Fruit fly (Drosophila melanogaster) whole organism, wandering third instar larva: ENCODE measurements around the gene CG9171.

Experiments
- Abd-B ChIP-seq: fragments of >200 bp; optimal IDR thresholded peaks from 2 replicates; lab custom pipeline; 2017; ENCODE audit warnings: missing biosample characterization, missing genetic modification characterization
- CrebA ChIP-seq: fragments of 200-800 bp; sonication (Bioruptor generic); optimal IDR thresholded peaks from 2 replicates; lab custom pipeline; 2016; ENCODE audit warnings: missing biosample characterization, mild to moderate bottlenecking, missing genetic modification characterization, borderline replicate concordance
- Dfd ChIP-seq: fragments of >200 bp; optimal IDR thresholded peaks from 2 replicates; lab custom pipeline; 2017; ENCODE audit warnings: missing biosample characterization, missing genetic modification characterization
- Dif ChIP-seq: fragments of 200-275, 200-300 bp; sonication (Bioruptor generic); optimal IDR thresholded peaks from 2 replicates; lab custom pipeline; 2018; ENCODE audit warnings: missing biosample characterization, missing genetic modification characterization; ENCODE audit not compliant: partially characterized antibody
- GATAd ChIP-seq: sonication (Bioruptor generic); optimal IDR thresholded peaks from 2 replicates; lab custom pipeline; 2016; ENCODE audit warnings: missing biosample characterization, missing genetic modification characterization
- HLH106 ChIP-seq: fragments of 200-800 bp; optimal IDR thresholded peaks from 3 replicates; lab custom pipeline; 2019; ENCODE audit warnings: missing biosample characterization, mild to moderate bottlenecking, missing genetic modification characterization, moderate library complexity
- Hnf4 ChIP-seq: fragments of 200-800 bp; sonication (Bioruptor generic); optimal IDR thresholded peaks from 2 replicates; lab custom pipeline; 2016; ENCODE audit warnings: missing biosample characterization, mild to moderate bottlenecking, missing genetic modification characterization
- Hr78 ChIP-seq: fragments of >200 bp; optimal IDR thresholded peaks from 2 replicates; lab custom pipeline; 2017; ENCODE audit warnings: missing biosample characterization, missing genetic modification characterization
- Jra ChIP-seq: sonication (Bioruptor generic); optimal IDR thresholded peaks from 2 replicates; lab custom pipeline; 2016; ENCODE audit warnings: missing biosample characterization, missing genetic modification characterization
- Mio ChIP-seq: sonication (Bioruptor generic); optimal IDR thresholded peaks from 2 replicates; lab custom pipeline; 2016; ENCODE audit warnings: missing biosample characterization, missing genetic modification characterization
- Myc ChIP-seq: fragments of >200 bp; optimal IDR thresholded peaks from 2 replicates; lab custom pipeline; 2017
- OdsH ChIP-seq: fragments of 200-800 bp; sonication (Bioruptor generic); optimal IDR thresholded peaks from 2 replicates; lab custom pipeline; 2016; ENCODE audit warnings: missing biosample characterization, mild to moderate bottlenecking, missing genetic modification characterization
- Rel ChIP-seq, 2 experiments: fragments of 200-800 bp; sonication (Bioruptor generic) in 1 of 2; optimal IDR thresholded peaks; 2 replicates in 1 of 2; 3 replicates in 1 of 2; lab custom pipeline; 2016 to 2019; ENCODE audit warnings: mild to moderate bottlenecking in 2 of 2, missing biosample characterization in 2 of 2, missing genetic modification characterization in 2 of 2, moderate library complexity in 1 of 2
- Sp1 ChIP-seq: fragments of 200-800 bp; sonication (Bioruptor generic); optimal IDR thresholded peaks from 3 replicates; lab custom pipeline; 2019; ENCODE audit warnings: missing biosample characterization, mild to moderate bottlenecking, missing genetic modification characterization, moderate library complexity
- Vsx2 ChIP-seq: fragments of 200-300, 225-300 bp; sonication (Bioruptor generic); optimal IDR thresholded peaks from 2 replicates; lab custom pipeline; 2018; ENCODE audit warnings: missing biosample characterization, missing genetic modification characterization; ENCODE audit not compliant: partially characterized antibody
- brk ChIP-seq: fragments of 200-800 bp; sonication (Bioruptor generic); optimal IDR thresholded peaks from 2 replicates; lab custom pipeline; 2016; ENCODE audit warnings: missing biosample characterization, mild to moderate bottlenecking, missing genetic modification characterization
- dl ChIP-seq, 2 experiments: fragments of 175-275, 200-275 bp in 1 of 2; fragments of 200-275 bp in 1 of 2; sonication (Bioruptor generic); optimal IDR thresholded peaks; lab custom pipeline; 2018; ENCODE audit warnings: mild to moderate bottlenecking in 2 of 2, missing biosample characterization in 2 of 2, missing genetic modification characterization in 2 of 2, moderate library complexity in 2 of 2; ENCODE audit not compliant: partially characterized antibody in 2 of 2, insufficient read depth in 1 of 2
- dmrt93B ChIP-seq: fragments of 200-800 bp; sonication (Bioruptor generic); optimal IDR thresholded peaks from 2 replicates; lab custom pipeline; 2018; ENCODE audit warnings: missing biosample characterization, mild to moderate bottlenecking, missing genetic modification characterization
- dsf ChIP-seq: sonication (Bioruptor generic); optimal IDR thresholded peaks from 2 replicates; lab custom pipeline; 2016; ENCODE audit warnings: missing biosample characterization, missing genetic modification characterization, borderline replicate concordance
- ey ChIP-seq: fragments of 200-800 bp; sonication (Bioruptor generic); optimal IDR thresholded peaks from 2 replicates; lab custom pipeline; 2016; ENCODE audit warnings: missing biosample characterization, missing genetic modification characterization
- fru ChIP-seq: fragments of 200-800 bp; sonication (Bioruptor generic); optimal IDR thresholded peaks from 3 replicates; lab custom pipeline; 2016; ENCODE audit warnings: missing biosample characterization, mild to moderate bottlenecking, missing genetic modification characterization
- h ChIP-seq: fragments of 200-800 bp; sonication (Bioruptor generic); optimal IDR thresholded peaks from 3 replicates; lab custom pipeline; 2016; ENCODE audit warnings: missing biosample characterization, mild to moderate bottlenecking, missing genetic modification characterization
- jim ChIP-seq: fragments of 175-275, 200-325 bp; sonication (Bioruptor generic); optimal IDR thresholded peaks from 2 replicates; lab custom pipeline; 2016; ENCODE audit warnings: missing biosample characterization, mild to moderate bottlenecking, missing genetic modification characterization
- lola ChIP-seq: fragments of >200 bp; optimal IDR thresholded peaks from 2 replicates; lab custom pipeline; 2017; ENCODE audit warnings: missing biosample characterization, missing genetic modification characterization
- pan ChIP-seq: fragments of >200 bp; optimal IDR thresholded peaks from 2 replicates; lab custom pipeline; 2017
- psq ChIP-seq: fragments of 200-800 bp; sonication (Bioruptor generic); optimal IDR thresholded peaks from 3 replicates; lab custom pipeline; 2017; ENCODE audit warnings: missing biosample characterization, mild to moderate bottlenecking, missing genetic modification characterization, moderate library complexity
- rgr ChIP-seq: fragments of 200-800 bp; sonication (Bioruptor generic); optimal IDR thresholded peaks from 3 replicates; lab custom pipeline; 2016; ENCODE audit warnings: missing biosample characterization, mild to moderate bottlenecking, missing genetic modification characterization
- sage ChIP-seq: fragments of 200-800 bp; sonication (Bioruptor generic); optimal IDR thresholded peaks from 2 replicates; lab custom pipeline; 2016; ENCODE audit warnings: missing biosample characterization, mild to moderate bottlenecking, missing genetic modification characterization
- tai ChIP-seq: sonication (Bioruptor generic); optimal IDR thresholded peaks from 2 replicates; lab custom pipeline; 2016; ENCODE audit warnings: missing biosample characterization, missing genetic modification characterization
- usp ChIP-seq: fragments of >200 bp; optimal IDR thresholded peaks from 2 replicates; lab custom pipeline; 2017; ENCODE audit warnings: missing biosample characterization, missing genetic modification characterization
- woc ChIP-seq: sonication (Bioruptor generic); optimal IDR thresholded peaks from 2 replicates; lab custom pipeline; 2016; ENCODE audit warnings: missing biosample characterization, mild to moderate bottlenecking, missing genetic modification characterization

The CG9171 gene

DNA sequence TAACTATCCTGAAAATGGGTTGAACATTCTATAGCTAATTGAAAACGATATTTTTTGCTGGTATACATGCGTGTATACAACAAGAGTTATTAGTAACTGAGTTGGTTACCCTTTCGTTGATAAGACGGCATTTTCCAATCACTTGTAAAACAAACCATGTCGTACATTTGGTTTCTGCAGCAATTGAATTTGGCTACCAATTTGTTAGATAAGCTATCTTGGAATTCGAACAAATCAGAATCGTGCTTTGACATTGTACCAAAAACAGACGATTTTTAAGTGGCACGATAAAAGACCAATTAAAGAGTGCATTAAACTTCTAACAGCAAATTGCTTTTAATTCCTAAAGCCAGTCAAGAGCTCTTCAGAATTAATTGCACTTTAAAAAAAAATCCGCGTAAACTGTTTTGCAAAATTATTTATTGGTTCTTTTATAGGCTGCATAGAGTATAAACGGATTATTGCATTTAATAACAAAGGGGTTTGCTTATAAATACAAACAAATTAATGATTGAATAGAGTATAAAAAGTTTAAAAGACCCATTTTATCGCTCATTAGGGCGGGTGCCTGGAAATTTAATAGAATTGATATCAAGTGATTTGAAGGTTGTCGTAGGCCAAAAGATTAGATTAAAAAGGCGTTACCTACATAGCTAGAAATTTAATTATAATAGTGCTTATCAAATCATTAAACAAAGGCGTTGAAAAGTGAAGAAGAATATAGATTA is 9.1 kb downstream of the CG9171 start:
- no peak for TF ChIP-seq Abd-B (GFP tag; lab: Kevin White, UChicago)
- TF ChIP-seq lola (GFP tag; lab: Kevin White, UChicago): no peak
- peak; percentile 44 for TF ChIP-seq h (GFP tag; lab: Kevin White, UChicago)
- peak; percentile 18 for TF ChIP-seq fru
- no peak for TF ChIP-seq Dfd (GFP tag; lab: Kevin White, UChicago)

dm6 chr2L:5789268-5789667 is 10.8 kb downstream of the CG9171 start:
- no peak for TF ChIP-seq fru
- TF ChIP-seq Jra (GFP tag; lab: Kevin White, UChicago): no peak

- TF ChIP-seq Dfd (GFP tag; lab: Kevin White, UChicago) (no peak), woc (GFP tag; lab: Kevin White, UChicago) (no peak), HLH106 (tag; lab: Kevin White, UChicago) (no peak), Vsx2 (GFP tag; lab: Kevin White, UChicago) (no peak), Hnf4 (GFP tag; lab: Kevin White, UChicago) (no peak), OdsH (GFP tag; lab: Kevin White, UChicago) (no peak), tai (no peak), Mio (GFP tag; lab: Kevin White, UChicago) (no peak), brk (no peak), Dif (GFP tag; lab: Kevin White, UChicago) (no peak), dl (GFP tag; optimal IDR thresholded peaks at IDR 0.05; lab: Kevin White, UChicago; ENCODE audit: insufficient read depth in 1 of 2, partially characterized antibody in 2 of 2) (no peak), ey (GFP tag; lab: Kevin White, UChicago) (no peak), dsf (GFP tag; lab: Kevin White, UChicago) (no peak), rgr (GFP tag; lab: Kevin White, UChicago) (no peak)
Measured at dm6 chr2L:5783731-5784130, 16.3 kb downstream of the CG9171 start, which contains the start of gene CG31913. Gene CG31913, plus strand, starts transcription at chr2L:5784031.

DNA sequence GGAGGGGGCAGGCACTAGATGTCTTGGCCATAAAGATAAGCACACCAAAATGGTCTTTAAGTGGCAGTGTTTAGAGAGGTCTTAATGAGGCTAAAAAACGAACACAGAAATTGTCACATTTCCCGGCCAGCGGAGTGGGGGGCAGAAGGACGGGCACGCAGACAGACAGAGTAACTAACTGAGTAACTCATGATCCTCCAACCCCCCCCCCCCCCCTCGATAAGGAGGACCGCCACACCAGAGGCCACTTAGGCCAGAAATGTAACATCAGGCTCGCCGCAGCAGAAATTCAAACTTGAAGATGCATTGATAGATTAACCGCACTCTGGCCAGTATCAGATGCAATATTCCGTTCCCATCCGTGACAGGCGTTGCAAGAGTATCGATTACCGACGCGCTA is 17.2 kb downstream of the CG9171 start:
- TF ChIP-seq Mio (GFP tag; lab: Kevin White, UChicago): no peak

dm6 chr2L:5781181-5781580 is 18.9 kb downstream of the CG9171 start:
- no peak for TF ChIP-seq Myc
- TF ChIP-seq sage: no peak
- TF ChIP-seq lola (GFP tag; lab: Kevin White, UChicago): no peak
- no peak for TF ChIP-seq rgr (GFP tag; lab: Kevin White, UChicago)
- TF ChIP-seq psq (GFP tag; lab: Kevin White, UChicago): no peak
- no peak for TF ChIP-seq Rel (GFP tag; optimal IDR thresholded peaks at IDR 0.05; lab: Kevin White, UChicago)
- TF ChIP-seq Rel (tag; optimal IDR thresholded peaks at IDR 0.05; lab: Kevin White, UChicago): no peak
- TF ChIP-seq Sp1 (GFP tag; lab: Kevin White, UChicago): no peak
- no peak for TF ChIP-seq dmrt93B
- TF ChIP-seq ey (GFP tag; lab: Kevin White, UChicago): no peak
- TF ChIP-seq CrebA (GFP tag; lab: Kevin White, UChicago): no peak

- TF ChIP-seq usp (no peak), Hr78 (GFP tag; lab: Kevin White, UChicago) (no peak), Mio (GFP tag; lab: Kevin White, UChicago) (no peak), Abd-B (GFP tag; lab: Kevin White, UChicago) (no peak), Dif (GFP tag; lab: Kevin White, UChicago) (no peak), pan (lab: Kevin White, UChicago) (no peak), h (GFP tag; lab: Kevin White, UChicago) (no peak), jim (GFP tag; lab: Kevin White, UChicago) (no peak), GATAd (GFP tag; lab: Kevin White, UChicago) (no peak)
Measured at dm6 chr2L:5780703-5781102, 19.4 kb downstream of the CG9171 start.
